Worm (Caenorhabditis elegans) whole organism, mixed stage, embryonic: Measurements from ENCODE around the gene spig-3.

Source experiments
- elt-1 ChIP-seq: sonication (generic microtip); optimal IDR thresholded peaks from 2 replicates; lab custom pipeline; 2017; ENCODE audit warnings: missing genetic modification characterization, mild to moderate bottlenecking, missing compliant biosample characterization, antibody characterized with exemption, moderate library complexity, borderline replicate concordance; ENCODE audit not compliant: insufficient read depth
- lsy-2 ChIP-seq: fragments of 150-350 bp; optimal IDR thresholded peaks from 2 replicates; lab custom pipeline; 2014; ENCODE audit warnings: missing biosample characterization, missing genetic modification characterization
- snpc-4 ChIP-seq: fragments of 150-350 bp; optimal IDR thresholded peaks from 2 replicates; lab custom pipeline; 2014; ENCODE audit warnings: missing biosample characterization, missing genetic modification characterization

DNA sequence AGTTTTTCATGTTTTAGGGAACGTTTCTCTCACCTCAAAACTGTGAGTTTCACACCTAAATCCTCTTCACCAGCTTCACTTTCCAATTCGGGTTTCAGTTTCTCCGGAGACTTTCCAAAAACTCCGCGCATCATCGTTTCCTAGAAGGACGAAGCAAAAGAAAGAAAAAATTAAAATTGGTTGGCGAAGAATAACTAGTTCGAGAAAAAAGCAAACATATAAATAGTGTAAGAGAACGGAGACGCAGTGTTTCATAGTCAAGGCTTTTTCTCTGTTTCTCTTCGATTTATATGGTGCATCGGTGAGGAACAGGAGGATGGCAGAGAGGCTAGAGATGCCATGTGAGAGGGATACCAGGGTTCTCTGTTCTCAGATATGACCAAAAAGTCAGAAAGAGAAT is 23.3 kb upstream of the spig-3 start, which contains the start of gene F47B8.3:
- TF ChIP-seq snpc-4 (tag; lab: Kevin White, UChicago) (no peak), elt-1 (no peak), lsy-2 (no peak)
